Fruit fly (Drosophila melanogaster): ENCODE data around the gene Nepl6.

Gene Nepl6

dm6 chr2L:6369286-6369685 is 16.0 kb downstream of the Nepl6 start:
- TF ChIP-seq CG17361 (GFP tag; IDR thresholded peaks at IDR 0.05) (no peak), CG8944 (GFP tag; optimal IDR thresholded peaks at IDR 0.05) (no peak), amos (GFP tag; IDR thresholded peaks at IDR 0.05; ENCODE audit: partially characterized antibody) (no peak), kay (GFP tag; optimal IDR thresholded peaks at IDR 0.05) (no peak)

- peak; percentile 62 for TF ChIP-seq CG34376 (GFP tag; optimal IDR thresholded peaks at IDR 0.05)
- peak; percentile 39 for TF ChIP-seq cwo (GFP tag; optimal IDR thresholded peaks at IDR 0.05)
- TF ChIP-seq jumu (GFP tag; optimal IDR thresholded peaks at IDR 0.05), result no peak
- TF ChIP-seq slou (GFP tag; optimal IDR thresholded peaks at IDR 0.05), result no peak
- peak; percentile 67 for TF ChIP-seq sug (tag; optimal IDR thresholded peaks at IDR 0.05)
- 0 out of 4 replicates have a peak, but pooled peaks have one; percentile 32 for TF ChIP-seq chinmo (GFP tag; IDR thresholded peaks at IDR 0.05; ENCODE audit: partially characterized antibody)
- no peak for TF ChIP-seq Six4 (GFP tag; optimal IDR thresholded peaks at IDR 0.05)
Measured at dm6 chr2L:6367478-6367932, 17.8 kb downstream of the Nepl6 start, which contains the start of gene Nepl4. Gene Nepl4 (plus strand): TSS chr2L:6367882.

dm6 chr2L:6366924-6367323 is 18.4 kb downstream of the Nepl6 start:
- TF ChIP-seq CG43689 (GFP tag; IDR thresholded peaks at IDR 0.05), result no peak
- TF ChIP-seq Ets97D (GFP tag; optimal IDR thresholded peaks at IDR 0.05), result peak; percentile 24
- TF ChIP-seq sens (GFP tag), result peak; percentile 37
- TF ChIP-seq Adf1 (GFP tag; IDR thresholded peaks at IDR 0.05), result no peak
- TF ChIP-seq CG12659 (GFP tag; optimal IDR thresholded peaks at IDR 0.05), result no peak
- TF ChIP-seq Med (GFP tag), result no peak
- TF ChIP-seq tll (GFP tag; optimal IDR thresholded peaks at IDR 0.05), result no peak
- TF ChIP-seq ac (GFP tag; optimal IDR thresholded peaks at IDR 0.05), result no peak
- no peak for TF ChIP-seq sisA (GFP tag; IDR thresholded peaks at IDR 0.05)
- no peak for TF ChIP-seq Tbp (GFP tag; optimal IDR thresholded peaks at IDR 0.05)
- TF ChIP-seq CG15514 (GFP tag; optimal IDR thresholded peaks at IDR 0.05), result peak; percentile 68
- TF ChIP-seq GATAe (GFP tag; conservative IDR thresholded peaks at IDR 0.05), result no peak
- no peak for TF ChIP-seq Xrp1 (GFP tag; IDR thresholded peaks at IDR 0.05)
- no peak for TF ChIP-seq ato (GFP tag; IDR thresholded peaks at IDR 0.05; ENCODE audit: partially characterized antibody)
- peak; percentile 20 for TF ChIP-seq stwl (tag; optimal IDR thresholded peaks at IDR 0.05)
- TF ChIP-seq bsh (GFP tag; optimal IDR thresholded peaks at IDR 0.05), result no peak
- peak; percentile 81 for TF ChIP-seq CG7271 (tag; optimal IDR thresholded peaks at IDR 0.05)
- no peak for TF ChIP-seq gsb-n (tag; optimal IDR thresholded peaks at IDR 0.05)
- TF ChIP-seq vnd (GFP tag; IDR thresholded peaks at IDR 0.05; ENCODE audit: partially characterized antibody), result no peak
- TF ChIP-seq zf30C (GFP tag; optimal IDR thresholded peaks at IDR 0.05), result no peak
- no peak for TF ChIP-seq crc (GFP tag; optimal IDR thresholded peaks at IDR 0.05)
- no peak for TF ChIP-seq CG10431 (GFP tag; optimal IDR thresholded peaks at IDR 0.05)
- TF ChIP-seq tio (GFP tag; optimal IDR thresholded peaks at IDR 0.05), result no peak
- TF ChIP-seq CG17359 (tag; optimal IDR thresholded peaks at IDR 0.05), result no peak
- no peak for TF ChIP-seq CG8388 (GFP tag; optimal IDR thresholded peaks at IDR 0.05)
- TF ChIP-seq chif (GFP tag; optimal IDR thresholded peaks at IDR 0.05), result no peak
- no peak for TF ChIP-seq Dfd (GFP tag; optimal IDR thresholded peaks at IDR 0.05)
- no peak for TF ChIP-seq luna (GFP tag; optimal IDR thresholded peaks at IDR 0.05)
- TF ChIP-seq maf-S (GFP tag; optimal IDR thresholded peaks at IDR 0.05), result no peak
- no peak for TF ChIP-seq chn (GFP tag; optimal IDR thresholded peaks at IDR 0.05)
- TF ChIP-seq disco-r (GFP tag; optimal IDR thresholded peaks at IDR 0.05), result no peak
- TF ChIP-seq CG16815 (GFP tag; optimal IDR thresholded peaks at IDR 0.05), result no peak
- no peak for TF ChIP-seq HLH3B (GFP tag; IDR thresholded peaks at IDR 0.05)

Data from whole organism, embryonic.